Fruit fly (Drosophila melanogaster) whole organism, prepupa: ENCODE data around the gene vap.

Source experiments
- Blimp-1 ChIP-seq: fragments of 200-800 bp; sonication (Bioruptor generic); optimal IDR thresholded peaks from 3 replicates; lab custom pipeline; 2017; ENCODE audit warnings: missing biosample characterization, missing genetic modification characterization, mild to moderate bottlenecking, moderate library complexity, missing genetic modification reagents
- CG10631 ChIP-seq: fragments of 200-800 bp; sonication (Bioruptor generic); optimal IDR thresholded peaks from 2 replicates; lab custom pipeline; 2016; ENCODE audit warnings: missing biosample characterization, missing genetic modification characterization
- CG10669 ChIP-seq: fragments of 200-800 bp; sonication (Bioruptor generic); optimal IDR thresholded peaks from 3 replicates; lab custom pipeline; 2018; ENCODE audit warnings: missing biosample characterization, mild to moderate bottlenecking, missing genetic modification characterization, moderate library complexity
- CG11294 ChIP-seq: fragments of 200-800 bp; sonication (Bioruptor generic); IDR thresholded peaks from 2 replicates; pipeline ENCODE4 v1.3.6; 2022; ENCODE audit warnings: missing biosample characterization, missing genetic modification characterization
- CG16779 ChIP-seq: fragments of 200-800 bp; sonication (Bioruptor generic); optimal IDR thresholded peaks from 3 replicates; lab custom pipeline; 2017; ENCODE audit warnings: missing biosample characterization, mild to moderate bottlenecking, missing genetic modification characterization
- CG3032 ChIP-seq: fragments of 200-800 bp; optimal IDR thresholded peaks from 2 replicates; lab custom pipeline; 2019; ENCODE audit warnings: missing biosample characterization, mild to moderate bottlenecking, missing genetic modification characterization, moderate library complexity
- CG31627 ChIP-seq: fragments of 200-800 bp; sonication (Bioruptor generic); optimal IDR thresholded peaks from 3 replicates; lab custom pipeline; 2016; ENCODE audit warnings: missing biosample characterization, missing genetic modification characterization
- CG32006 ChIP-seq: fragments of 200-800 bp; sonication (Bioruptor generic); optimal IDR thresholded peaks from 3 replicates; lab custom pipeline; 2017; ENCODE audit warnings: missing biosample characterization, mild to moderate bottlenecking, missing genetic modification characterization
- CG34406 ChIP-seq: fragments of 200-800 bp; sonication (Bioruptor generic); optimal IDR thresholded peaks from 3 replicates; lab custom pipeline; 2016; ENCODE audit warnings: missing biosample characterization, missing genetic modification characterization
- CG4318 ChIP-seq: fragments of 200-800 bp; sonication (Bioruptor generic); optimal IDR thresholded peaks from 3 replicates; lab custom pipeline; 2017; ENCODE audit warnings: missing biosample characterization, mild to moderate bottlenecking, missing genetic modification characterization
- CG6792 ChIP-seq: fragments of 200-800 bp; sonication (Bioruptor generic); optimal IDR thresholded peaks from 3 replicates; lab custom pipeline; 2016; ENCODE audit warnings: missing biosample characterization, missing genetic modification characterization
- CG6808 ChIP-seq: fragments of 200-800 bp; sonication (Bioruptor generic); optimal IDR thresholded peaks from 3 replicates; lab custom pipeline; 2017; ENCODE audit warnings: missing biosample characterization, missing genetic modification characterization, mild to moderate bottlenecking, moderate library complexity, missing genetic modification reagents
- CG6854 ChIP-seq: fragments of 200-800 bp; sonication (Bioruptor generic); optimal IDR thresholded peaks from 2 replicates; lab custom pipeline; 2017; ENCODE audit warnings: missing biosample characterization, mild to moderate bottlenecking, missing genetic modification characterization
- CG8632 ChIP-seq: fragments of 200-800 bp; sonication (Bioruptor generic); optimal IDR thresholded peaks from 3 replicates; lab custom pipeline; 2016; ENCODE audit warnings: missing biosample characterization, missing genetic modification characterization
- CG9139 ChIP-seq: fragments of 200-800 bp; sonication (Bioruptor generic); optimal IDR thresholded peaks from 3 replicates; lab custom pipeline; 2017; ENCODE audit warnings: missing biosample characterization, mild to moderate bottlenecking, missing genetic modification characterization
- Eip78C ChIP-seq: fragments of 200-800 bp; sonication (Bioruptor generic); peaks from one replicate; lab custom pipeline; 2016; ENCODE audit warnings: missing biosample characterization, missing genetic modification characterization
- Eip93F ChIP-seq: fragments of 200-800 bp; sonication (Bioruptor generic); optimal IDR thresholded peaks from 2 replicates; lab custom pipeline; 2016; ENCODE audit warnings: missing biosample characterization, mild to moderate bottlenecking, missing genetic modification characterization
- Ets21C ChIP-seq: fragments of 200-800 bp; sonication (Bioruptor generic); optimal IDR thresholded peaks from 3 replicates; lab custom pipeline; 2016; ENCODE audit warnings: missing biosample characterization, missing genetic modification characterization
- Ets96B ChIP-seq: fragments of 200-800 bp; optimal IDR thresholded peaks from 2 replicates; lab custom pipeline; 2019; ENCODE audit warnings: missing biosample characterization, mild to moderate bottlenecking, missing genetic modification characterization, moderate library complexity
- Gug ChIP-seq: fragments of 200-800 bp; sonication (Bioruptor generic); IDR thresholded peaks from 2 replicates; pipeline ENCODE4 v1.3.6; 2022; ENCODE audit warnings: missing biosample characterization, missing genetic modification characterization
- Hr38 ChIP-seq: sonication (Bioruptor generic); optimal IDR thresholded peaks from 2 replicates; lab custom pipeline; 2016; ENCODE audit warnings: missing biosample characterization, missing genetic modification characterization
- Hr39 ChIP-seq: fragments of 200-800 bp; sonication (Bioruptor generic); optimal IDR thresholded peaks from 2 replicates; lab custom pipeline; 2016; ENCODE audit warnings: missing biosample characterization, missing genetic modification characterization
- Hr4 ChIP-seq: fragments of 200-800 bp; sonication (Bioruptor generic); optimal IDR thresholded peaks from 3 replicates; lab custom pipeline; 2016; ENCODE audit warnings: missing biosample characterization, missing genetic modification characterization
- Lpt ChIP-seq: fragments of 200-800 bp; sonication (Bioruptor generic); optimal IDR thresholded peaks from 3 replicates; lab custom pipeline; 2016; ENCODE audit warnings: missing biosample characterization, missing genetic modification characterization
- Met ChIP-seq: fragments of 200-800 bp; sonication (Bioruptor generic); optimal IDR thresholded peaks from 3 replicates; lab custom pipeline; 2016; ENCODE audit warnings: missing biosample characterization, missing genetic modification characterization
- OdsH ChIP-seq: fragments of 200-800 bp; sonication (Bioruptor generic); optimal IDR thresholded peaks from 3 replicates; lab custom pipeline; 2016; ENCODE audit warnings: missing biosample characterization, missing genetic modification characterization
- Sox102F ChIP-seq: fragments of 200-800 bp; sonication (Bioruptor generic); optimal IDR thresholded peaks from 2 replicates; lab custom pipeline; 2016; ENCODE audit warnings: missing biosample characterization, mild to moderate bottlenecking, missing genetic modification characterization
- Sox15 ChIP-seq: fragments of 200-800 bp; sonication (Bioruptor generic); optimal IDR thresholded peaks from 3 replicates; lab custom pipeline; 2016; ENCODE audit warnings: missing biosample characterization, missing genetic modification characterization
- acj6 ChIP-seq: fragments of 200-800 bp; sonication (Bioruptor generic); optimal IDR thresholded peaks from 3 replicates; lab custom pipeline; 2016; ENCODE audit warnings: missing biosample characterization, missing genetic modification characterization
- cyc ChIP-seq: fragments of 200-800 bp; sonication (Bioruptor generic); optimal IDR thresholded peaks from 3 replicates; lab custom pipeline; 2016; ENCODE audit warnings: missing biosample characterization, missing genetic modification characterization
- dac ChIP-seq: fragments of 200-800 bp; sonication (Bioruptor generic); optimal IDR thresholded peaks from 2 replicates; lab custom pipeline; 2017; ENCODE audit warnings: missing biosample characterization, mild to moderate bottlenecking, missing genetic modification characterization
- dsx ChIP-seq: fragments of 200-800 bp; optimal IDR thresholded peaks from 3 replicates; lab custom pipeline; 2019; ENCODE audit warnings: missing biosample characterization, mild to moderate bottlenecking, missing genetic modification characterization, moderate library complexity; ENCODE audit not compliant: poor library complexity, severe bottlenecking
- eg ChIP-seq: fragments of 200-800 bp; sonication (Bioruptor generic); IDR thresholded peaks from 3 replicates; pipeline ENCODE4 v1.3.6; 2022; ENCODE audit warnings: missing biosample characterization, missing genetic modification characterization
- esn ChIP-seq: fragments of 200-800 bp; sonication (Bioruptor generic); optimal IDR thresholded peaks from 2 replicates; lab custom pipeline; 2016; ENCODE audit warnings: missing biosample characterization, mild to moderate bottlenecking, missing genetic modification characterization, moderate library complexity
- fd85E ChIP-seq: fragments of 200-800 bp; sonication (Bioruptor generic); optimal IDR thresholded peaks from 3 replicates; lab custom pipeline; 2016; ENCODE audit warnings: missing biosample characterization, missing genetic modification characterization
- lz ChIP-seq: fragments of 200-800 bp; sonication (Bioruptor generic); optimal IDR thresholded peaks from 3 replicates; lab custom pipeline; 2016; ENCODE audit warnings: missing biosample characterization, missing genetic modification characterization
- net ChIP-seq: fragments of 200-800 bp; sonication (Bioruptor generic); optimal IDR thresholded peaks from 3 replicates; lab custom pipeline; 2016; ENCODE audit warnings: missing biosample characterization, missing genetic modification characterization
- spab ChIP-seq: fragments of 200-800 bp; sonication (Bioruptor generic); optimal IDR thresholded peaks from 2 replicates; lab custom pipeline; 2017; ENCODE audit warnings: missing biosample characterization, mild to moderate bottlenecking, missing genetic modification characterization, missing genetic modification reagents
- svp ChIP-seq: fragments of 200-800 bp; sonication (Bioruptor generic); peaks from one replicate; lab custom pipeline; 2016; ENCODE audit warnings: missing biosample characterization, missing genetic modification characterization

The vap gene

DNA sequence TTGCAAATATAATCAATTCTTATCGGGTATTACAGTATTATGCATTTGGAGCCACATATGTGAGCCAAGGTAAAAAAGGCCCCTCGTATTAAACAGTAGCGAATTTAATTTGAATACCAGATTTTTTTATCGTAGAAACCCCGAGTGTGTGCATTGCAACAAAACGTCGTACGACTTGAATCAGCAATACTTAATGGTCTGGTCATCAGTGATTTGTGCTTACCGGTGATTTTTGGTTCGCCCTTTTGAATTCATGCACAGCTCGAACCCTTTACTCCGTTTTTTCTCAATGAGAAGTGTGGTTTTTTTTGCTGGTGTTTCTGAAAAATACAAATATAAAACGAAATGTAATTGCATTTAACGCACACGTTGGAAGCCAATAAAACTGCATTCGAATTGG, 16.0 kb downstream of the vap start:
- TF ChIP-seq CG10631 (GFP tag; lab: Kevin White, UChicago) (no peak), CG31627 (GFP tag; lab: Kevin White, UChicago) (no peak), CG32006 (GFP tag; lab: Kevin White, UChicago) (no peak), CG6808 (GFP tag; lab: Kevin White, UChicago) (no peak), Hr4 (GFP tag; lab: Kevin White, UChicago) (no peak), Lpt (GFP tag; lab: Kevin White, UChicago) (no peak), Eip93F (no peak), eg (no peak), Gug (GFP tag; lab: Robert Waterston, UW) (no peak), Sox15 (no peak), CG4318 (GFP tag; lab: Kevin White, UChicago) (no peak), Met (GFP tag; lab: Kevin White, UChicago) (no peak), acj6 (GFP tag; lab: Kevin White, UChicago) (no peak), CG6792 (GFP tag; lab: Kevin White, UChicago) (no peak), cyc (GFP tag; lab: Kevin White, UChicago) (no peak), net (GFP tag; lab: Kevin White, UChicago) (no peak), dsx (GFP tag; lab: Kevin White, UChicago) (no peak)

dm6 chrX:15986654-15987053, 19.0 kb downstream of the vap start, which contains the start of gene ND-20:
Gene ND-20 (minus strand): TSS chrX:15986808.
- TF ChIP-seq CG3032 (tag; lab: Kevin White, UChicago) (peak; percentile 36), spab (no peak), Eip78C (GFP tag; lab: Kevin White, UChicago) (peak; percentile 24), Blimp-1 (GFP tag; lab: Kevin White, UChicago) (no peak), Sox15 (no peak), CG31627 (GFP tag; lab: Kevin White, UChicago) (peak; percentile 10), CG6792 (GFP tag; lab: Kevin White, UChicago) (no peak), svp (GFP tag; lab: Kevin White, UChicago) (peak; percentile 83), CG32006 (GFP tag; lab: Kevin White, UChicago) (no peak), cyc (GFP tag; lab: Kevin White, UChicago) (peak; percentile 11), Ets21C (GFP tag; lab: Kevin White, UChicago) (peak; percentile 8), Hr38 (GFP tag; lab: Kevin White, UChicago) (no peak), CG8632 (GFP tag; lab: Kevin White, UChicago) (no peak), Hr39 (peak; percentile 39), dac (no peak), lz (GFP tag; lab: Kevin White, UChicago) (peak; percentile 11), esn (peak; percentile 2)

DNA sequence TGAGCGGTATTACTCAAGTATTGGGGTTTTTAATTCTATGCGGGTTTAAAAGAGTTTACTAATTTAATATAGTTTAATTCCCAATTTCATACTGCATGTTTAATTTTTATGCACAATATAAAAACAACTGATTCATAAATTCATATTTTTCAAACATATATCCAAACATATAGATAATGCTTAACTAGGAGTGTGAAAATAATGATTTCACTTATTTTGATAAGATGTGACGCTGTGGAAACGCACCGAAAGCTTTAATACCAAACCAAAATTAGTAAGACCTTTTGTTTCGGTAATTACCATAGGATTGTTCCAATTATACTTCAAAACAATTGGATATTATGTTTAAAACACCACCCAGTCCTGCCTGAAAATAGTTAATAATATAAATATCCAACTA, 22.1 kb downstream of the vap start, which contains the start of gene Slc25A46a:
Gene Slc25A46a, plus strand, starts transcription at position 272 of the 400 bp plus-strand sequence.
- peak; percentile 17 for TF ChIP-seq CG10631 (GFP tag; lab: Kevin White, UChicago)
- peak; percentile 7 for TF ChIP-seq CG3032 (tag; lab: Kevin White, UChicago)
- no peak for TF ChIP-seq CG6854 (GFP tag; lab: Kevin White, UChicago)
- peak; percentile 66 for TF ChIP-seq svp (GFP tag; lab: Kevin White, UChicago)
- TF ChIP-seq CG34406 (GFP tag; lab: Kevin White, UChicago), result no peak
- no peak for TF ChIP-seq net (GFP tag; lab: Kevin White, UChicago)
- no peak for TF ChIP-seq dsx (GFP tag; lab: Kevin White, UChicago)
- peak; percentile 46 for TF ChIP-seq Eip78C (GFP tag; lab: Kevin White, UChicago)
- no peak for TF ChIP-seq CG11294
- TF ChIP-seq esn, result peak; percentile 17
- no peak for TF ChIP-seq Sox102F (GFP tag; lab: Kevin White, UChicago)
- TF ChIP-seq Hr4 (GFP tag; lab: Kevin White, UChicago), result no peak
- TF ChIP-seq cyc (GFP tag; lab: Kevin White, UChicago), result peak; percentile 7

DNA sequence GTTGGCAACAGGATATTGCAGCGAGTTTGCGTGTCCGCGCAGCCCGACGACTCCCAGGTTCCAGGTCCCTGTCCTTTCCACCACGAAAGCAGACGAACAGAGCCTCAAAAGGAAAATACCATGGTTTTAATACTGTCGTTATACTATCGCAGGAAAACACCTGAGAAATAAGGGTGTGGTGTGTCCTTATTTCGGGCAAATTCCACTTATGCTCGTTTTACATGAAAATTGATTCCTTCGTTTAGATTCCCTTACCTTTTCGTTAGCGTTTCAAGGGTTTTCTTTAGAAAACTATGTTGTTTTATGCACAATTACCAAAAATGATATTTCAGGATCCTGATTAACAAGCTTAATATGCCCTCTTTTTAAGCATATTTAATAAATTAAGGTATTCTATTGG, 22.8 kb downstream of the vap start, which contains the start of gene Cep164:
Gene Cep164, minus strand, starts transcription at position 101 of the 400 bp plus-strand sequence.
- no peak for TF ChIP-seq dsx (GFP tag; lab: Kevin White, UChicago)
- TF ChIP-seq Eip78C (GFP tag; lab: Kevin White, UChicago), result no peak
- TF ChIP-seq CG16779 (tag; lab: Kevin White, UChicago), result no peak
- TF ChIP-seq Hr4 (GFP tag; lab: Kevin White, UChicago), result no peak
- no peak for TF ChIP-seq Gug (GFP tag; lab: Robert Waterston, UW)
- TF ChIP-seq Ets96B (tag; lab: Kevin White, UChicago), result no peak
- TF ChIP-seq fd85E (GFP tag; lab: Kevin White, UChicago), result no peak
- TF ChIP-seq esn, result no peak
- TF ChIP-seq CG9139 (GFP tag; lab: Kevin White, UChicago), result no peak
- no peak for TF ChIP-seq CG34406 (GFP tag; lab: Kevin White, UChicago)
- no peak for TF ChIP-seq spab
- no peak for TF ChIP-seq Ets21C (GFP tag; lab: Kevin White, UChicago)
- TF ChIP-seq Blimp-1 (GFP tag; lab: Kevin White, UChicago), result no peak
- TF ChIP-seq CG10669 (GFP tag; lab: Kevin White, UChicago), result no peak
- no peak for TF ChIP-seq Hr38 (GFP tag; lab: Kevin White, UChicago)
- no peak for TF ChIP-seq Sox15
- TF ChIP-seq OdsH, result no peak
- TF ChIP-seq CG6792 (GFP tag; lab: Kevin White, UChicago), result no peak
